Worm (Caenorhabditis elegans): ENCODE measurements around the gene idpp-14.

- TF ChIP-seq nhr-6 (tag; optimal IDR thresholded peaks at IDR 0.05): no peak
- TF ChIP-seq elt-3 (tag; optimal IDR thresholded peaks at IDR 0.05): no peak
- no peak for TF ChIP-seq nhr-12 (tag; optimal IDR thresholded peaks at IDR 0.05)
- TF ChIP-seq lin-11 (tag; optimal IDR thresholded peaks at IDR 0.05): no peak
- no peak for TF ChIP-seq ama-1 (optimal IDR thresholded peaks at IDR 0.05)
- TF ChIP-seq snpc-4 (tag; optimal IDR thresholded peaks at IDR 0.05): no peak
- TF ChIP-seq ceh-82 (tag; optimal IDR thresholded peaks at IDR 0.05): no peak
- no peak for TF ChIP-seq sem-4 (tag; optimal IDR thresholded peaks at IDR 0.05)
- no peak for TF ChIP-seq unc-55 (GFP tag; optimal IDR thresholded peaks at IDR 0.05)
- no peak for TF ChIP-seq zag-1 (tag; optimal IDR thresholded peaks at IDR 0.05)
- TF ChIP-seq nhr-237 (tag; optimal IDR thresholded peaks at IDR 0.05): no peak
Measured at ce11 chrX:16042480-16042879, 39.7 kb upstream of the idpp-14 start.
